Fruit fly (Drosophila melanogaster) whole organism, embryonic: Measurements from ENCODE around the gene CG31816.
A peak's percentile ranks its signal among the peaks of the same experiment; 100 is the strongest.

Source experiments
- Ada2b ChIP-seq: fragments of 200-800 bp; sonication (Bioruptor generic); IDR thresholded peaks from 2 replicates; pipeline ENCODE4 v1.3.6; 2022; ENCODE audit warnings: missing biosample characterization, missing genetic modification characterization
- B-H2 ChIP-seq: fragments of 200-800 bp; sonication (Bioruptor generic); optimal IDR thresholded peaks from 2 replicates; lab custom pipeline; 2018; ENCODE audit warnings: missing biosample characterization, mild to moderate bottlenecking, missing genetic modification characterization
- Bdp1 ChIP-seq: fragments of 200-800 bp; sonication (Bioruptor generic); optimal IDR thresholded peaks from 3 replicates; lab custom pipeline; 2016; ENCODE audit warnings: missing biosample characterization, missing genetic modification characterization
- CG10979 ChIP-seq: fragments of 200-800 bp; sonication (Bioruptor generic); optimal IDR thresholded peaks from 2 replicates; lab custom pipeline; 2018; ENCODE audit warnings: missing biosample characterization, mild to moderate bottlenecking, missing genetic modification characterization, moderate library complexity
- CG11398 ChIP-seq: fragments of 200-800 bp; sonication (Bioruptor generic); optimal IDR thresholded peaks from 2 replicates; lab custom pipeline; 2016; ENCODE audit warnings: missing biosample characterization, missing genetic modification characterization
- CG11504 ChIP-seq: fragments of 200-800 bp; sonication (Bioruptor generic); optimal IDR thresholded peaks from 3 replicates; lab custom pipeline; 2019; ENCODE audit warnings: missing biosample characterization, mild to moderate bottlenecking, missing genetic modification characterization, moderate library complexity
- CG11560 ChIP-seq: fragments of 200-800 bp; sonication (Bioruptor generic); IDR thresholded peaks from 3 replicates; pipeline ENCODE4 v1.3.6; 2022; ENCODE audit warnings: missing biosample characterization, missing genetic modification characterization
- CG12744 ChIP-seq: fragments of 200-800 bp; sonication (Bioruptor generic); optimal IDR thresholded peaks from 2 replicates; lab custom pipeline; 2016; ENCODE audit warnings: missing biosample characterization, missing genetic modification characterization
- CG12769 ChIP-seq: fragments of 200-800 bp; sonication (Bioruptor generic); optimal IDR thresholded peaks from 2 replicates; lab custom pipeline; 2019; ENCODE audit warnings: missing biosample characterization, mild to moderate bottlenecking, missing genetic modification characterization, moderate library complexity
- CG13123 ChIP-seq: fragments of 200-800 bp; sonication (Bioruptor generic); optimal IDR thresholded peaks from 2 replicates; lab custom pipeline; 2016; ENCODE audit warnings: missing biosample characterization, missing genetic modification characterization
- CG13894 ChIP-seq: fragments of 200-800 bp; sonication (Bioruptor generic); optimal IDR thresholded peaks from 3 replicates; lab custom pipeline; 2018; ENCODE audit warnings: missing biosample characterization, mild to moderate bottlenecking, missing genetic modification characterization, moderate library complexity
- CG15479 ChIP-seq: fragments of 200-800 bp; sonication (Bioruptor generic); optimal IDR thresholded peaks from 3 replicates; lab custom pipeline; 2019; ENCODE audit warnings: missing biosample characterization, mild to moderate bottlenecking, missing genetic modification characterization, moderate library complexity
- CG17359 ChIP-seq: fragments of 200-800 bp; sonication (Bioruptor generic); optimal IDR thresholded peaks from 3 replicates; lab custom pipeline; 2018; ENCODE audit warnings: missing biosample characterization, mild to moderate bottlenecking, missing genetic modification characterization, moderate library complexity
- CG17912 ChIP-seq: fragments of 200-800 bp; sonication (Bioruptor generic); optimal IDR thresholded peaks from 2 replicates; lab custom pipeline; 2018; ENCODE audit warnings: missing biosample characterization, mild to moderate bottlenecking, missing genetic modification characterization
- CG2889 ChIP-seq: fragments of 200-800 bp; sonication (Bioruptor generic); IDR thresholded peaks from 3 replicates; pipeline ENCODE4 v1.3.6; 2022; ENCODE audit warnings: missing biosample characterization, missing genetic modification characterization
- CG30403 ChIP-seq: fragments of 200-800 bp; sonication (Bioruptor generic); optimal IDR thresholded peaks from 3 replicates; lab custom pipeline; 2016; ENCODE audit warnings: missing biosample characterization, missing genetic modification characterization
- CG30431 ChIP-seq: fragments of 200-800 bp; sonication (Bioruptor generic); optimal IDR thresholded peaks from 2 replicates; lab custom pipeline; 2017; ENCODE audit warnings: missing biosample characterization, missing genetic modification characterization
- CG6654 ChIP-seq: fragments of 200-800 bp; sonication (Bioruptor generic); optimal IDR thresholded peaks from 2 replicates; lab custom pipeline; 2017; ENCODE audit warnings: missing biosample characterization, mild to moderate bottlenecking, missing genetic modification characterization
- CG6854 ChIP-seq: fragments of 200-800 bp; sonication (Bioruptor generic); optimal IDR thresholded peaks from 3 replicates; lab custom pipeline; 2017; ENCODE audit warnings: missing biosample characterization, mild to moderate bottlenecking, missing genetic modification characterization
- CG9932 ChIP-seq: fragments of 200-800 bp; sonication (Bioruptor generic); IDR thresholded peaks from 2 replicates; pipeline ENCODE4 v1.3.6; 2022; ENCODE audit warnings: missing biosample characterization, missing genetic modification characterization
- Chrac-16 ChIP-seq: fragments of 200-800 bp; sonication (Bioruptor generic); optimal IDR thresholded peaks from 3 replicates; lab custom pipeline; 2016; ENCODE audit warnings: missing biosample characterization, missing genetic modification characterization
- D19B ChIP-seq: fragments of 200-800 bp; sonication (Bioruptor generic); optimal IDR thresholded peaks from 2 replicates; lab custom pipeline; 2017; ENCODE audit warnings: missing biosample characterization, mild to moderate bottlenecking, missing genetic modification characterization
- Dfd ChIP-seq, 2 experiments: fragments of >200 bp; optimal IDR thresholded peaks; 2 replicates each; lab custom pipeline; 2017; ENCODE audit warnings: missing biosample characterization in 2 of 2, missing genetic modification characterization in 2 of 2
- Drgx ChIP-seq: fragments of 200-800 bp; sonication (Bioruptor generic); IDR thresholded peaks from 2 replicates; pipeline ENCODE4 v1.3.6; 2022; ENCODE audit warnings: missing biosample characterization, missing genetic modification characterization
- GATAe ChIP-seq: fragments of 200-800 bp; sonication (Bioruptor generic); conservative IDR thresholded peaks from 2 replicates; pipeline ENCODE4 v1.3.6; 2022; ENCODE audit warnings: missing biosample characterization, missing genetic modification characterization
- Hand ChIP-seq: fragments of 200-800 bp; sonication (Bioruptor generic); optimal IDR thresholded peaks from 2 replicates; lab custom pipeline; 2017; ENCODE audit warnings: mild to moderate bottlenecking, missing biosample characterization, missing genetic modification reagents, missing genetic modification characterization
- Nf-YB ChIP-seq: fragments of 200-800 bp; sonication (Bioruptor generic); optimal IDR thresholded peaks from 3 replicates; lab custom pipeline; 2019; ENCODE audit warnings: missing biosample characterization, mild to moderate bottlenecking, missing genetic modification characterization, moderate library complexity
- Oaz ChIP-seq: fragments of 200-800 bp; sonication (Bioruptor generic); IDR thresholded peaks from 2 replicates; pipeline ENCODE4 v1.3.6; 2022; ENCODE audit warnings: missing biosample characterization, missing genetic modification characterization
- Pdp1 ChIP-seq, 2 experiments: fragments of 200-800 bp; sonication (Bioruptor generic); optimal IDR thresholded peaks; 3 replicates each; lab custom pipeline; 2016; ENCODE audit warnings: missing biosample characterization in 2 of 2, missing genetic modification characterization in 2 of 2, mild to moderate bottlenecking in 1 of 2, moderate library complexity in 1 of 2
- Sox100B ChIP-seq: fragments of 200-800 bp; sonication (Bioruptor generic); optimal IDR thresholded peaks from 3 replicates; lab custom pipeline; 2018; ENCODE audit warnings: missing biosample characterization, mild to moderate bottlenecking, missing genetic modification characterization
- Vsx1 ChIP-seq: fragments of 200-800 bp; sonication (Bioruptor generic); optimal IDR thresholded peaks from 2 replicates; lab custom pipeline; 2017; ENCODE audit warnings: missing biosample characterization, mild to moderate bottlenecking, missing genetic modification characterization, missing genetic modification reagents
- bab2 ChIP-seq: fragments of 200-800 bp; sonication (Bioruptor generic); optimal IDR thresholded peaks from 2 replicates; lab custom pipeline; 2016; ENCODE audit warnings: missing biosample characterization, missing genetic modification characterization
- bcd ChIP-seq: fragments of 200-800 bp; sonication (Bioruptor generic); optimal IDR thresholded peaks from 2 replicates; lab custom pipeline; 2017; ENCODE audit warnings: missing biosample characterization, mild to moderate bottlenecking, missing genetic modification characterization
- btn ChIP-seq: fragments of 200-800 bp; sonication (Bioruptor generic); optimal IDR thresholded peaks from 2 replicates; lab custom pipeline; 2016; ENCODE audit warnings: missing biosample characterization, missing genetic modification characterization
- chn ChIP-seq: fragments of 200-800 bp; sonication (Bioruptor generic); optimal IDR thresholded peaks from 2 replicates; lab custom pipeline; 2016; ENCODE audit warnings: missing biosample characterization, missing genetic modification characterization
- dm ChIP-seq: fragments of 200-800 bp; sonication (Bioruptor generic); optimal IDR thresholded peaks from 3 replicates; lab custom pipeline; 2016; ENCODE audit warnings: missing biosample characterization, missing genetic modification characterization
- en ChIP-seq: fragments of 200-800 bp; sonication (Bioruptor generic); optimal IDR thresholded peaks from 2 replicates; lab custom pipeline; 2016; ENCODE audit warnings: missing biosample characterization, missing genetic modification characterization
- exex ChIP-seq: fragments of 200-800 bp; sonication (Bioruptor generic); optimal IDR thresholded peaks from 4 replicates; lab custom pipeline; 2018; ENCODE audit warnings: missing biosample characterization, mild to moderate bottlenecking, missing genetic modification characterization, moderate library complexity
- eyg ChIP-seq: fragments of 200-800 bp; sonication (Bioruptor generic); optimal IDR thresholded peaks from 3 replicates; lab custom pipeline; 2016; ENCODE audit warnings: missing biosample characterization, missing genetic modification characterization
- ken ChIP-seq: fragments of 200-800 bp; sonication (Bioruptor generic); IDR thresholded peaks from 3 replicates; pipeline ENCODE4 v1.3.6; 2022; ENCODE audit warnings: missing biosample characterization, missing genetic modification characterization
- maf-S ChIP-seq: fragments of 200-800 bp; sonication (Bioruptor generic); optimal IDR thresholded peaks from 2 replicates; lab custom pipeline; 2016; ENCODE audit warnings: missing biosample characterization, missing genetic modification characterization
- otp ChIP-seq: fragments of 200-800 bp; sonication (Bioruptor generic); IDR thresholded peaks from 3 replicates; pipeline ENCODE4, ENCODE4 v1.3.6; 2022; ENCODE audit warnings: missing biosample characterization, missing genetic modification characterization
- prd ChIP-seq, 3 experiments: fragments of >200 bp in 2 of 3; fragments of 200-800 bp in 1 of 3; sonication (Bioruptor generic) in 1 of 3; optimal IDR thresholded peaks in 2 of 3; IDR thresholded peaks in 1 of 3; 2 replicates in 2 of 3; 3 replicates in 1 of 3; pipeline versions ENCODE4 v1.3.6 to Lab custom; 2017 to 2022; ENCODE audit warnings: missing biosample characterization in 1 of 3, missing genetic modification characterization in 1 of 3
- pros ChIP-seq: fragments of 200-800 bp; sonication (Bioruptor generic); optimal IDR thresholded peaks from 3 replicates; lab custom pipeline; 2019; ENCODE audit warnings: missing biosample characterization, mild to moderate bottlenecking, missing genetic modification characterization, moderate library complexity
- rib ChIP-seq: fragments of 200-800 bp; sonication (Bioruptor generic); IDR thresholded peaks from 2 replicates; pipeline ENCODE4 v1.3.6; 2022; ENCODE audit warnings: missing biosample characterization, missing genetic modification characterization
- ssp ChIP-seq: fragments of 200-800 bp; sonication (Bioruptor generic); IDR thresholded peaks from 2 replicates; pipeline ENCODE4 v1.3.6; 2022; ENCODE audit warnings: missing biosample characterization, missing genetic modification characterization
- sug ChIP-seq: fragments of 200-800 bp; optimal IDR thresholded peaks from 2 replicates; lab custom pipeline; 2019; ENCODE audit warnings: missing biosample characterization, mild to moderate bottlenecking, missing genetic modification characterization, moderate library complexity
- zen2 ChIP-seq: fragments of 200-800 bp; sonication (Bioruptor generic); IDR thresholded peaks from 3 replicates; pipeline ENCODE4 v1.3.6; 2022; ENCODE audit warnings: missing biosample characterization, missing genetic modification characterization; ENCODE audit not compliant: partially characterized antibody

CG31816 gene

DNA sequence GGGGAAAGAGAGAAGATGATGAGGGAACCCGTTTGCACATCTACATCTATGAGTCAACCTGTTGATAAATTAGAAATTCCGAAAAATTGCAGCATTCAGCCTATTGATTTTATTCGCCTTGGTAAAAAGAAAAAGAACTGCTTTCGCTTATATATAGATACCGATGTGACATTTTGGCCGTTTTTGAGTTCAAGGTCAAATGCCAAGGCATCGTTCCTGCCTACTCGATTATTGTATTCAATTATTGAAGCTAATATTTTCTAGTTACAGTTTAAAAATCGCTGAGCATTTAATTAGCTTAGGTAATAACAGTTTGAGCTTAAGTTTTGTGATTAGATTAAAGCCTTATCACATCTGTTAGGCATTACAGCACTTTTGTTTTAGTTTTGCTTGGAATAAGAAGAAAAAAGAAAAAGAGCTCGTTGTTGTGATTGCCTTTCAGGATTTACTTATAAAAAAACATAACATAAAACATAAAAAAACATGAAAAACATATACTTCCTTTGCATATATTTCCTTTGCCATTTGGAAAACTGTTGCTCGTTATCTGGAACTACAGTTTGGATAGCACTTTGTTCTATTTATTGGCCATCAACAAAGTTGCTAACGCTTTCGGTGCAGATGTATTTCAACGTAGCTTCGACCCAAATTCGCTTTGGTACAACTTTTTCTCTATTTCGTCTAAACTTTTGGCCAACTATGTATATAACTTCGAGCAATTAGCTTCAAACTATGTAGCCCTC is 48.2 kb upstream of the CG31816 start:
- TF ChIP-seq CG6854 (GFP tag; lab: Kevin White, UChicago) (peak; percentile 14), bab2 (GFP tag; lab: Kevin White, UChicago) (no peak), CG11504 (tag; lab: Kevin White, UChicago) (peak; percentile 91), sug (tag; lab: Kevin White, UChicago) (peak; percentile 3), zen2 (no peak), exex (tag; lab: Kevin White, UChicago) (peak; percentile 84), Dfd (GFP tag; optimal IDR thresholded peaks at IDR 0.05; lab: Kevin White, UChicago) (no peak), CG11398 (GFP tag; lab: Kevin White, UChicago) (no peak), CG11560 (no peak), CG15479 (GFP tag; lab: Kevin White, UChicago) (no peak), D19B (no peak), dm (GFP tag; lab: Kevin White, UChicago) (no peak), CG13123 (GFP tag; lab: Kevin White, UChicago) (no peak), CG12769 (tag; lab: Kevin White, UChicago) (no peak), Pdp1 (GFP tag; optimal IDR thresholded peaks at IDR 0.05; lab: Kevin White, UChicago) (peak in 1 of 2 experiments; percentile 82), Drgx (GFP tag; lab: Robert Waterston, UW) (no peak), otp (GFP tag; lab: Robert Waterston, UW) (no peak), CG6654 (GFP tag; lab: Kevin White, UChicago) (peak; percentile 93), CG12744 (GFP tag; lab: Kevin White, UChicago) (no peak), Vsx1 (GFP tag; lab: Kevin White, UChicago) (peak; percentile 82), ssp (no peak), en (GFP tag; lab: Kevin White, UChicago) (no peak), GATAe (GFP tag; lab: Robert Waterston, UW) (peak; percentile 32; the same call in 1 of the 2 replicates), CG9932 (GFP tag; lab: Robert Waterston, UW) (no peak), Ada2b (no peak), pros (GFP tag; lab: Kevin White, UChicago) (no peak)

DNA sequence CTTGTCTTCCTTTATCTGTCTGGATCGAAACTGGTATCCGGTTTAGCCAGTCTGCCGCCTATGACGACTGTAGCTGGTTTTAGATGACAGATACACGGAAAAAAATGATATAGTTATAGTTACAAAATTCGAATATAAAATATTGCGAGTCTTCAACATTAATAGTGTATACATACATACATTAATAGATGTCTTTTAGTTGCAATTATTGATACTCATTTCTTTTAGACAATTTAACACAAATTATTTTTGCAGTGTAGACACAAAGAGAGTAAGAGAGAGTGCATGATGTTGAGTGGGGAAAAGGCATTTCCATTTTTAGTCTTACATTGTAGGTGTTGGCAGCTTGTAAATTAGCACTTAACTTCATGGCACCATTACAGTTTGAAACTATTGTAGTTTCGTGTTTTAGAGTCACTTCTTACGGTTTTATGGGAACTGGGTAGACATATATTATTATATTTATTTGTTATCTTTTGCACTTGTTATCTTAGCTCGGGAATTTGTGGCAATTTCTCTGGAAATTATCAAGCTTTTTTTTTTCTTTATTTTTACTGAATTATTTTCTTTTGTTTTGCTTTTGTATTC is 47.1 kb upstream of the CG31816 start:
- TF ChIP-seq Bdp1: peak; percentile 53
- no peak for TF ChIP-seq CG10979 (tag; lab: Kevin White, UChicago)
- no peak for TF ChIP-seq Oaz
- TF ChIP-seq Hand: peak; percentile 56
- peak; percentile 66; the same call in 1 of the 3 replicates for TF ChIP-seq CG2889 (GFP tag; lab: Robert Waterston, UW)
- TF ChIP-seq D19B: no peak
- peak; percentile 84 for TF ChIP-seq en (GFP tag; lab: Kevin White, UChicago)
- TF ChIP-seq B-H2 (GFP tag; lab: Kevin White, UChicago): peak; percentile 27
- TF ChIP-seq prd (optimal IDR thresholded peaks at IDR 0.05; lab: Kevin White, UChicago): no peak
- no peak for TF ChIP-seq prd (GFP tag; IDR thresholded peaks at IDR 0.05; lab: Robert Waterston, UW)
- TF ChIP-seq ken (GFP tag; lab: Robert Waterston, UW): peak; percentile 87
- no peak for TF ChIP-seq bcd (GFP tag; lab: Kevin White, UChicago)
- TF ChIP-seq CG17912 (GFP tag; lab: Kevin White, UChicago): peak; percentile 42
- TF ChIP-seq eyg: no peak
- no peak for TF ChIP-seq CG13894 (tag; lab: Kevin White, UChicago)
- peak; percentile 72 for TF ChIP-seq rib (GFP tag; lab: Robert Waterston, UW)
- no peak for TF ChIP-seq Sox100B
- peak; percentile 90 for TF ChIP-seq CG30403 (GFP tag; lab: Kevin White, UChicago)
- TF ChIP-seq Chrac-16: peak; percentile 84
- peak; percentile 78 for TF ChIP-seq Nf-YB (GFP tag; lab: Kevin White, UChicago)
- TF ChIP-seq chn (GFP tag; lab: Kevin White, UChicago): peak; percentile 77
- peak; percentile 74 for TF ChIP-seq CG11398 (GFP tag; lab: Kevin White, UChicago)
- TF ChIP-seq btn: no peak
- peak; percentile 66 for TF ChIP-seq maf-S (GFP tag; lab: Kevin White, UChicago)
- TF ChIP-seq CG17359 (tag; lab: Kevin White, UChicago): no peak
- peak; percentile 71 for TF ChIP-seq CG30431
